Fruit fly (Drosophila melanogaster): ENCODE data around the gene vri.

vri gene

DNA sequence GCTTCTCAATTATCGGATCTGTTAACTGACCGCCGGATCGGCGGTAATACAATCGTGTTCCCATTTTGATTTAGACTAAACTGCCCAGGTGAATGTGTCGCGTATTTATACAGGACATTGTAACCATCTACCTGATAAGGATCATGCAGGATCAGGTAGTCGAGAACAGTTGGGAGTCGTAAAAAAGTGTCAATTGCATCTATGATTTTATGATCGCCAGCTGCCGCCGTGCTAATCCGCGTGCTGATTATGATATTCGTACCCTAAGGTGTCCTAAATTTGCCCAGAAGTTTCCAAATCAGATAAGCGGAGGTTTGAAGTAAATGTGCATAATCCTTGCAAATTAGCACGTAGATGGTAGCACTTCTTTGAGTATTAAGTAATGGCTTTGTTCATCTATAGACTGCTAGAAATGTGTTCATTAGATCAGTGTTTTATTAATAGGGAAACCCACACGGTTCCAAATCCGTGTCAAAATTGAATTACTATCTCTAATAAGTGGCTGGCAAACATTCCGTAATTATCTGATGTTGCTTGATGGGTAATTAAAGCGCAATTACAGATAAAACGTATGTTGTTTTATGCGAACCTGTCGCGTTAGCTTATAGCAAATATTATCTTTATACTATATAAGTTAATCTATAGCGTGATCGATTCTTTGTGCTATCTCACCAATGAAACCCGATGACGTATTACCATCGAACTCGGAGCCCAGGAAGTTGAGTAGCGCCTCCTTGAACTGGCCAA, 11.3 kb upstream of the vri start (continued):
- TF ChIP-seq CG10565 (GFP tag; optimal IDR thresholded peaks at IDR 0.05): no peak
- TF ChIP-seq CG3847 (GFP tag; IDR thresholded peaks at IDR 0.05): no peak
- TF ChIP-seq dan (GFP tag; IDR thresholded peaks at IDR 0.05): no peak
- TF ChIP-seq CG15479 (GFP tag; optimal IDR thresholded peaks at IDR 0.05): peak; percentile 90
- TF ChIP-seq CG18619 (GFP tag; optimal IDR thresholded peaks at IDR 0.05): no peak
- peak; percentile 6 for TF ChIP-seq grn (GFP tag; optimal IDR thresholded peaks at IDR 0.05)
- TF ChIP-seq CG34422 (GFP tag; IDR thresholded peaks at IDR 0.05): no peak
- TF ChIP-seq Sox100B (GFP tag; optimal IDR thresholded peaks at IDR 0.05): no peak
- no peak for TF ChIP-seq cg (GFP tag; optimal IDR thresholded peaks at IDR 0.05)
- TF ChIP-seq shn (GFP tag; optimal IDR thresholded peaks at IDR 0.05): no peak
- no peak for TF ChIP-seq CG14710 (tag; optimal IDR thresholded peaks at IDR 0.05)
- TF ChIP-seq Oli (tag; optimal IDR thresholded peaks at IDR 0.05): no peak
- no peak for TF ChIP-seq zfh1 (GFP tag; IDR thresholded peaks at IDR 0.05)
- no peak for TF ChIP-seq CG3407 (GFP tag; optimal IDR thresholded peaks at IDR 0.05)
- peak; percentile 8; the same call in 1 of the 2 replicates for TF ChIP-seq amos (GFP tag; IDR thresholded peaks at IDR 0.05; ENCODE audit: partially characterized antibody)
- TF ChIP-seq az2 (GFP tag; optimal IDR thresholded peaks at IDR 0.05): no peak
- TF ChIP-seq CG15696 (tag; optimal IDR thresholded peaks at IDR 0.05): no peak
- no peak for TF ChIP-seq her (GFP tag; optimal IDR thresholded peaks at IDR 0.05)
- no peak for TF ChIP-seq CG10979 (tag; optimal IDR thresholded peaks at IDR 0.05)
- no peak for TF ChIP-seq stc (GFP tag; IDR thresholded peaks at IDR 0.05)
- no peak for TF ChIP-seq CG4854 (GFP tag; optimal IDR thresholded peaks at IDR 0.05)

DNA sequence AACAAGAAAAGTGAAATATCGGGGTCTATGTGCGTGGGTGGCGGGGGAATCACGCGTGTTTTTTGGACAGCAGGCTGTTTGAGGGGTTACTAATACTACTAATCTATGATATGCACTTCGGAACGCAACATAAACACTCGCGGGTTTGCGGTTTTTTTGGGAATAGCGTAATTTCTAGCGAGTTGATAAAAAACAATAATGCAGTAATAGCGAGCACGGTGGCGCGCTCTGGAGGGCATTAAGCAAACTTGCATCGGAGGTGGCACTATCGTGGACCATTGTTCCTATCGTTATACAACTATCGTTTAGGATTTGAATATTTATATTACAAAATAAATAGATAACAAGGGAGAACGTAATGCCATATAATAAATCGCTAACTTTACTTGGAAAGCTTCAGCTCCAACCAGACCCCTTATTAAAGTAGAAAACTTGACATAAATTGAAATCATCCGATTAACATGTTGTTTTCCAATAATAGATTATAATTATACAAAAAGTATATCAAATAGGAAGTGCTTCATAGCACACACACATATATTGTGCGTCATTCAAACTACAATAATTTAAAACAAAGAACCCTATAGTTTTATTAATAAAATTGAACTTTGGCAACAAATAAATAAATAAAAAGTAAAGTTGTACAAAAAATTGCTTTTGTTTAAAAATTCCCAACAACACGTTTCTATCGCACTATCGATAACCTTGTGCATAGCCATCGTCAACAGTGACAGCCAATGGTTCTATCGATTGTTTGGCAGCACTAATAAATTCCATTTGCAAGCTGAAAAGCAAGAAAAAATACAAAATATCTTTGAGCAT, 10.2 kb upstream of the vri start, which contains the start of the genes Nin and Bub1:
Gene Nin, minus strand, starts transcription at position 240 of the 822 bp plus-strand sequence.
Gene Bub1, plus strand, starts transcription at position 557 of the 822 bp plus-strand sequence.
- TF ChIP-seq CG10321 (GFP tag; IDR thresholded peaks at IDR 0.05) (no peak), CG4282 (GFP tag; optimal IDR thresholded peaks at IDR 0.05) (no peak), cato (GFP tag; optimal IDR thresholded peaks at IDR 0.05; ENCODE audit: borderline replicate concordance) (no peak), emc (GFP tag; optimal IDR thresholded peaks at IDR 0.05) (no peak), Vsx1 (GFP tag; optimal IDR thresholded peaks at IDR 0.05) (no peak), fd3F (GFP tag; optimal IDR thresholded peaks at IDR 0.05) (no peak), CG13624 (GFP tag; optimal IDR thresholded peaks at IDR 0.05) (peak; percentile 16), Dad (GFP tag; optimal IDR thresholded peaks at IDR 0.05) (no peak), pros (GFP tag; optimal IDR thresholded peaks at IDR 0.05) (no peak), CG2129 (GFP tag; IDR thresholded peaks at IDR 0.05; ENCODE audit: partially characterized antibody) (peak; percentile 64; the same call in 1 of the 2 replicates), CG8478 (optimal IDR thresholded peaks at IDR 0.05) (no peak), CG17359 (tag; optimal IDR thresholded peaks at IDR 0.05) (no peak), ase (GFP tag; IDR thresholded peaks at IDR 0.05) (0 out of 3 replicates have a peak, but pooled peaks have one; percentile 35), sqz (GFP tag; optimal IDR thresholded peaks at IDR 0.05) (no peak), CG12299 (tag; optimal IDR thresholded peaks at IDR 0.05) (no peak), tio (GFP tag; optimal IDR thresholded peaks at IDR 0.05) (no peak), CG18011 (GFP tag; optimal IDR thresholded peaks at IDR 0.05) (no peak), wek (GFP tag; optimal IDR thresholded peaks at IDR 0.05) (peak; percentile 3), CG6254 (GFP tag; optimal IDR thresholded peaks at IDR 0.05) (no peak), HLH4C (GFP tag; IDR thresholded peaks at IDR 0.05; ENCODE audit: partially characterized antibody) (peak; percentile 76), seq (GFP tag; IDR thresholded peaks at IDR 0.05) (no peak), slou (GFP tag; optimal IDR thresholded peaks at IDR 0.05) (peak; percentile 8), Blimp-1 (GFP tag; optimal IDR thresholded peaks at IDR 0.05) (no peak), CG4707 (GFP tag; optimal IDR thresholded peaks at IDR 0.05) (no peak), CG9727 (GFP tag; optimal IDR thresholded peaks at IDR 0.05) (peak; percentile 50), ro (GFP tag; IDR thresholded peaks at IDR 0.05) (no peak), CG17385 (GFP tag; optimal IDR thresholded peaks at IDR 0.05) (no peak)

All from whole organism, embryonic.